Worm (Caenorhabditis elegans) whole organism, L1 larva: ENCODE data around the gene mca-1.

ENCODE experiments used
- C04F5.9 ChIP-seq: sonication (generic microtip); optimal IDR thresholded peaks from 2 replicates; lab custom pipeline; 2016; ENCODE audit warnings: missing genetic modification characterization, missing compliant biosample characterization
- Y116A8C.19 ChIP-seq: sonication (generic microtip); optimal IDR thresholded peaks from 2 replicates; lab custom pipeline; 2016; ENCODE audit warnings: missing compliant biosample characterization, missing genetic modification characterization, borderline replicate concordance
- ama-1 ChIP-seq: fragments of 150-350 bp; optimal IDR thresholded peaks from 2 replicates; lab custom pipeline; 2014
- blmp-1 ChIP-seq: fragments of 150-350 bp; optimal IDR thresholded peaks from 2 replicates; lab custom pipeline; 2014; ENCODE audit warnings: missing biosample characterization, missing genetic modification characterization
- ceh-63 ChIP-seq: fragments of 200-800 bp; sonication (Bioruptor generic); optimal IDR thresholded peaks from 2 replicates; lab custom pipeline; 2018; ENCODE audit warnings: mild to moderate bottlenecking, missing genetic modification characterization, missing compliant biosample characterization
- ceh-82 ChIP-seq, 3 experiments: fragments of 150-350 bp in 1 of 3; sonication (generic microtip) in 2 of 3; optimal IDR thresholded peaks; 2 replicates each; lab custom pipeline; 2014 to 2017; ENCODE audit warnings: missing biosample characterization in 3 of 3, missing genetic modification characterization in 3 of 3
- ceh-88 ChIP-seq: fragments of 200-800 bp; sonication (Bioruptor generic); IDR thresholded peaks from 2 replicates; pipeline ENCODE4 v1.3.6; 2022; ENCODE audit warnings: missing genetic modification characterization, missing compliant biosample characterization
- dsc-1 ChIP-seq: sonication (generic microtip); optimal IDR thresholded peaks from 2 replicates; lab custom pipeline; 2016; ENCODE audit warnings: mild to moderate bottlenecking, missing genetic modification characterization, missing compliant biosample characterization
- efl-1 ChIP-seq, 4 experiments: fragments of 150-350 bp; optimal IDR thresholded peaks in 3 of 4; peaks in 1 of 4; 1 replicate in 1 of 4; 2 replicates in 3 of 4; lab custom pipeline; 2014; ENCODE audit warnings: missing biosample characterization in 2 of 4, missing genetic modification characterization in 2 of 4, missing genetic modification reagents in 2 of 4
- elt-3 ChIP-seq, 6 experiments: fragments of 150-350 bp in 1 of 6; sonication (generic microtip); optimal IDR thresholded peaks; 2 replicates each; lab custom pipeline; 2017 to 2018; ENCODE audit warnings: missing biosample characterization in 6 of 6, missing genetic modification characterization in 6 of 6, inconsistent platforms in 1 of 6
- hlh-4 ChIP-seq: sonication (generic microtip); optimal IDR thresholded peaks from 2 replicates; lab custom pipeline; 2016; ENCODE audit warnings: mild to moderate bottlenecking, missing genetic modification characterization, missing compliant biosample characterization
- isw-1 ChIP-seq: fragments of 200-800 bp; sonication (Bioruptor generic); IDR thresholded peaks from 2 replicates; pipeline ENCODE4 v1.3.6; 2022; ENCODE audit warnings: missing genetic modification characterization, missing compliant biosample characterization
- lin-13 ChIP-seq: fragments of 150-350 bp; optimal IDR thresholded peaks from 2 replicates; lab custom pipeline; 2014; ENCODE audit warnings: missing biosample characterization, missing genetic modification reagents, missing genetic modification characterization
- lin-14 ChIP-seq: fragments of 200-800 bp; sonication (Bioruptor generic); optimal IDR thresholded peaks from 2 replicates; lab custom pipeline; 2018; ENCODE audit warnings: mild to moderate bottlenecking, missing genetic modification characterization, moderate library complexity, missing compliant biosample characterization
- mdl-1 ChIP-seq, 2 experiments: fragments of 150-350 bp; optimal IDR thresholded peaks; 2 replicates each; lab custom pipeline; 2014 to 2017; ENCODE audit warnings: missing biosample characterization in 2 of 2, missing genetic modification characterization in 2 of 2, inconsistent platforms in 1 of 2
- mef-2 ChIP-seq: fragments of 150-350 bp; optimal IDR thresholded peaks from 2 replicates; lab custom pipeline; 2014; ENCODE audit warnings: missing biosample characterization, missing genetic modification characterization
- nhr-12 ChIP-seq: sonication (generic microtip); optimal IDR thresholded peaks from 2 replicates; lab custom pipeline; 2017; ENCODE audit warnings: missing biosample characterization, missing genetic modification characterization
- nhr-20 ChIP-seq: sonication (generic microtip); optimal IDR thresholded peaks from 2 replicates; lab custom pipeline; 2016; ENCODE audit warnings: mild to moderate bottlenecking, missing genetic modification characterization, missing compliant biosample characterization
- nhr-28 ChIP-seq: fragments of 150-350 bp; optimal IDR thresholded peaks from 2 replicates; lab custom pipeline; 2014; ENCODE audit warnings: missing biosample characterization, missing genetic modification characterization
- nhr-71 ChIP-seq: sonication (generic microtip); optimal IDR thresholded peaks from 2 replicates; lab custom pipeline; 2016; ENCODE audit warnings: mild to moderate bottlenecking, missing genetic modification characterization, moderate library complexity, missing compliant biosample characterization
- nhr-85 ChIP-seq: sonication (generic microtip); peaks from one replicate; lab custom pipeline; 2016; ENCODE audit warnings: missing genetic modification characterization, inconsistent platforms, missing compliant biosample characterization
- pag-3 ChIP-seq: sonication (generic microtip); optimal IDR thresholded peaks from 2 replicates; lab custom pipeline; 2017; ENCODE audit warnings: missing genetic modification characterization, mild to moderate bottlenecking, missing compliant biosample characterization, antibody characterized with exemption, borderline replicate concordance; ENCODE audit not compliant: insufficient read depth
- rnt-1 ChIP-seq: sonication (generic microtip); optimal IDR thresholded peaks from 2 replicates; lab custom pipeline; 2016; ENCODE audit warnings: mild to moderate bottlenecking, missing genetic modification characterization, moderate library complexity, missing compliant biosample characterization
- snpc-4 ChIP-seq: fragments of 150-350 bp; optimal IDR thresholded peaks from 2 replicates; lab custom pipeline; 2014; ENCODE audit warnings: missing biosample characterization, missing genetic modification characterization
- snu-23 ChIP-seq: sonication (generic microtip); optimal IDR thresholded peaks from 2 replicates; lab custom pipeline; 2016; ENCODE audit warnings: missing genetic modification characterization, missing compliant biosample characterization
- swsn-7 ChIP-seq: sonication (generic microtip); optimal IDR thresholded peaks from 2 replicates; lab custom pipeline; 2016; ENCODE audit warnings: missing genetic modification characterization, missing compliant biosample characterization
- tlp-1 ChIP-seq: fragments of 150-350 bp; optimal IDR thresholded peaks from 2 replicates; lab custom pipeline; 2014; ENCODE audit warnings: missing biosample characterization, missing genetic modification characterization
- unc-30 ChIP-seq: sonication (generic microtip); optimal IDR thresholded peaks from 2 replicates; lab custom pipeline; 2017; ENCODE audit warnings: missing biosample characterization, missing genetic modification characterization
- unc-62 ChIP-seq: fragments of 150-350 bp; optimal IDR thresholded peaks from 2 replicates; lab custom pipeline; 2014; ENCODE audit warnings: missing biosample characterization, missing genetic modification reagents, missing genetic modification characterization
- vab-15 ChIP-seq: sonication (generic microtip); optimal IDR thresholded peaks from 2 replicates; lab custom pipeline; 2017; ENCODE audit warnings: missing genotype, mild to moderate bottlenecking, missing genetic modification characterization, missing compliant biosample characterization
- xbp-1 ChIP-seq: sonication (generic microtip); optimal IDR thresholded peaks from 2 replicates; lab custom pipeline; 2016; ENCODE audit warnings: missing genetic modification characterization, missing compliant biosample characterization
- zag-1 ChIP-seq: fragments of 150-350 bp; optimal IDR thresholded peaks from 2 replicates; lab custom pipeline; 2014; ENCODE audit warnings: missing biosample characterization, missing genetic modification characterization

Gene mca-1

ce11 chrIV:9615511-9615910 is 19.2 kb downstream of the mca-1 start (continued):
- TF ChIP-seq Y116A8C.19 (tag; lab: Kevin White, UChicago), result no peak
- peak; percentile 46 for TF ChIP-seq nhr-71 (tag; lab: Kevin White, UChicago)
- peak; percentile 41 for TF ChIP-seq nhr-20 (tag; lab: Kevin White, UChicago)
- TF ChIP-seq elt-3 (tag; optimal IDR thresholded peaks at IDR 0.05; lab: Kevin White, UChicago), result no peak
- no peak for TF ChIP-seq ceh-88
- TF ChIP-seq swsn-7 (tag; lab: Kevin White, UChicago), result no peak
- no peak for TF ChIP-seq dsc-1 (tag; lab: Kevin White, UChicago)
- no peak for TF ChIP-seq unc-62 (GFP tag; lab: Kevin White, UChicago)
- no peak for TF ChIP-seq snu-23 (GFP tag; lab: Kevin White, UChicago)
- TF ChIP-seq zag-1 (tag; lab: Kevin White, UChicago), result no peak

ce11 chrIV:9614695-9615094 is 20.1 kb downstream of the mca-1 start, which contains the start of gene elt-1:
Gene elt-1, plus strand, starts transcription at chrIV:9614995.
- TF ChIP-seq dsc-1 (tag; lab: Kevin White, UChicago) (no peak), unc-30 (tag; lab: Kevin White, UChicago) (no peak), xbp-1 (tag; lab: Kevin White, UChicago) (no peak), mdl-1 (tag; optimal IDR thresholded peaks at IDR 0.05; lab: Kevin White, UChicago) (no peak), mef-2 (tag; lab: Kevin White, UChicago) (no peak), snpc-4 (no peak), nhr-28 (tag; lab: Kevin White, UChicago) (no peak), swsn-7 (tag; lab: Kevin White, UChicago) (no peak), pag-3 (no peak), rnt-1 (tag; lab: Kevin White, UChicago) (no peak), hlh-4 (tag; lab: Kevin White, UChicago) (no peak), lin-13 (GFP tag; lab: Kevin White, UChicago) (no peak)
- TF ChIP-seq, all 84 proteins: peak for 0

- no peak for TF ChIP-seq isw-1 (GFP tag; lab: Robert Waterston, UW)
- no peak for TF ChIP-seq lin-14 (GFP tag; lab: Kevin White, UChicago)
- no peak for TF ChIP-seq mdl-1 (tag; optimal IDR thresholded peaks at IDR 0.05; lab: Kevin White, UChicago)
- no peak for TF ChIP-seq snpc-4
- no peak for TF ChIP-seq Y116A8C.19 (tag; lab: Kevin White, UChicago)
- peak; percentile 3 for TF ChIP-seq blmp-1 (tag; lab: Kevin White, UChicago)
- no peak for TF ChIP-seq ceh-82 (tag; optimal IDR thresholded peaks at IDR 0.05; lab: Kevin White, UChicago)
These were observed 20.7 kb downstream of the mca-1 start for ce11 chrIV:9614060-9614459.

- TF ChIP-seq efl-1 (optimal IDR thresholded peaks at IDR 0.05; lab: Kevin White, UChicago) (no peak), efl-1 (GFP tag; optimal IDR thresholded peaks at IDR 0.05 in 1 of 2; lab: Kevin White, UChicago) (peak in 1 of 2 experiments; percentile 49), C04F5.9 (tag; lab: Kevin White, UChicago) (no peak)
These were observed 21.6 kb downstream of the mca-1 start for ce11 chrIV:9613072-9613590.

ce11 chrIV:9610923-9611322 is 23.8 kb downstream of the mca-1 start:
- TF ChIP-seq ceh-63 (GFP tag; lab: Kevin White, UChicago), result no peak

ce11 chrIV:9609095-9609494 is 25.7 kb downstream of the mca-1 start:
- no peak for TF ChIP-seq nhr-12
- no peak for TF ChIP-seq tlp-1 (tag; lab: Kevin White, UChicago)
- TF ChIP-seq ama-1 (lab: Kevin White, UChicago), result no peak
- TF ChIP-seq nhr-85, result peak; percentile 62
- TF ChIP-seq vab-15, result no peak
- TF ChIP-seq snu-23 (GFP tag; lab: Kevin White, UChicago), result no peak
- TF ChIP-seq C04F5.9 (tag; lab: Kevin White, UChicago), result no peak
- peak; percentile 45 for TF ChIP-seq blmp-1 (tag; lab: Kevin White, UChicago)
